Worm (Caenorhabditis elegans): Measurements from ENCODE around the gene lag-1.

The lag-1 gene

DNA sequence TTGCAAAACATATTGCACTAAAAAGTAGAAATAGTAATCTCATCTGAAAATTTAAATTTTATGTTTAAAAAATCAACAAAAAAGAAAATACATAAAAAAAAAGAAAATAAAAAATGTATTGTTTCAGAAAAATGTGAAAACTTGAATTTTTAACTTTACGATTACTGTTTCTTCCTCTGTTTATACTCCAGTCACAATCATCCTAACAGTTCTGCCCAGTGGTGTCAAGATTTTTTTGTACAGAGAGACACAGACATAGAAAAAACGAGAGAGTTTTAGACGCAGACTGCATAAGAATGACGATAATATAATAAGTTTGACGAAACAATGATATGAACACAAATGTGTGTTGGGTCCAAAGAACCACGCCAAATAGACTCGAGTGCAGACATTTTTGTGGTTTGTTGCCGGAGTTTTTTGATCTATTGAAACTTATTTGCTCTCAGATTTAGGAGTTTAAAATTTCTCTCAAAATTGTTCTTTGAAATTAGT, 11.6 kb upstream of the lag-1 start, which contains the start of gene ugt-20:
Gene ugt-20 (minus strand): TSS at position 51 of the 492 bp plus-strand sequence.
- TF ChIP-seq ceh-28 (tag; optimal IDR thresholded peaks at IDR 0.05) = peak; percentile 53
- TF ChIP-seq nhr-25 (tag; optimal IDR thresholded peaks at IDR 0.05) = peak; percentile 4
- TF ChIP-seq fkh-10 (GFP tag; optimal IDR thresholded peaks at IDR 0.05) = no peak
- peak; percentile 98 for TF ChIP-seq pqm-1 (tag; optimal IDR thresholded peaks at IDR 0.05)
- no peak for TF ChIP-seq nhr-237 (tag; optimal IDR thresholded peaks at IDR 0.05)
- TF ChIP-seq pha-4 (tag; optimal IDR thresholded peaks at IDR 0.05) = peak; percentile 95
- no peak for TF ChIP-seq zag-1 (tag; optimal IDR thresholded peaks at IDR 0.05)
- no peak for TF ChIP-seq fkh-2 (tag; optimal IDR thresholded peaks at IDR 0.05)
- peak; percentile 94 for TF ChIP-seq elt-2 (tag; optimal IDR thresholded peaks at IDR 0.05)
- TF ChIP-seq fos-1 (tag; optimal IDR thresholded peaks at IDR 0.05) = peak; percentile 20
- TF ChIP-seq jun-1 (tag; optimal IDR thresholded peaks at IDR 0.05) = peak; percentile 91
- TF ChIP-seq nhr-28 (tag; optimal IDR thresholded peaks at IDR 0.05) = no peak
- TF ChIP-seq egl-27 (tag; optimal IDR thresholded peaks at IDR 0.05) = peak; percentile 21

DNA sequence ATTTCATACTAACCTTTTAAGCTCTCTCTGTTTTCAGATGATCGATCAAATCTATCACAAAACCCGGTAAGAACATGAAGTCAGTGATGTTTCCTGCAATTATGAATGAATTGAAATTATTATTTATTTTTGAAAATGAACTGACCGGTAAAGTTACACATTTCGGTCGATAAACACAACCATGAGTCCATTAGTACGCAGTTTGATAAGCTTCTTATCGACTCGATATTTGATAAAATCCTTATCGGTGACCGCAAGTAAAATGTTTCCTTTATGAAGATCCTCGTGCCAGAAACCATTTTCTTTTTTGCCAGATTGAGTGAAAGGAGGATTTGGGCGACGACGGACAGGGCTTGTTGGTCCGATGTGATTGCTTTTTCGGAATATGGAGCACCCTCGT, 8.7 kb upstream of the lag-1 start:
- TF ChIP-seq pqm-1 (tag; optimal IDR thresholded peaks at IDR 0.05) (peak; percentile 46), ceh-28 (tag; optimal IDR thresholded peaks at IDR 0.05) (no peak), pha-4 (tag; optimal IDR thresholded peaks at IDR 0.05) (peak; percentile 17), elt-2 (tag; optimal IDR thresholded peaks at IDR 0.05) (peak; percentile 64), unc-62 (GFP tag; optimal IDR thresholded peaks at IDR 0.05) (no peak)

DNA sequence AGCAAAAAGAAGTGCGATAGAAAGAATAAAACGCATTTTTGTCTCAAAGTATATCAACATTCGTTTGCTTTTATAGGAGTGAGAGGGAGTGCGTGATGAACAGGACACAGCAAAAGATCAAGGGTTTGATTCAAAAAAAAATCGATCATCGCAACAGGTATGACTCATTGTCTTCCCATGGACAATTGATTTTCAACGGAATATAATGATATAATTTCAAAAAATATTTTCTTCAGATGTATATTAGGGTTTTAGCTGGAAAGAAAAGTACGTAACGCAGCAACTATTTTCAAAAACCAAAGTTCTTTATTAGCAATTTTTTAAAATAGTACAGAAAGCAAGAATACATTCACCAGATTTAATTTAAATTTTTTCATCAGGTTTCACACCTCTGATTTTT, 2.9 kb upstream of the lag-1 start, which contains the start of gene K08B4.7:
Gene K08B4.7 (minus strand): TSS at position 101 of the 400 bp plus-strand sequence.
- TF ChIP-seq hmg-11 (tag; optimal IDR thresholded peaks at IDR 0.05) = peak; percentile 10
- TF ChIP-seq nhr-25 (tag; optimal IDR thresholded peaks at IDR 0.05) = no peak

DNA sequence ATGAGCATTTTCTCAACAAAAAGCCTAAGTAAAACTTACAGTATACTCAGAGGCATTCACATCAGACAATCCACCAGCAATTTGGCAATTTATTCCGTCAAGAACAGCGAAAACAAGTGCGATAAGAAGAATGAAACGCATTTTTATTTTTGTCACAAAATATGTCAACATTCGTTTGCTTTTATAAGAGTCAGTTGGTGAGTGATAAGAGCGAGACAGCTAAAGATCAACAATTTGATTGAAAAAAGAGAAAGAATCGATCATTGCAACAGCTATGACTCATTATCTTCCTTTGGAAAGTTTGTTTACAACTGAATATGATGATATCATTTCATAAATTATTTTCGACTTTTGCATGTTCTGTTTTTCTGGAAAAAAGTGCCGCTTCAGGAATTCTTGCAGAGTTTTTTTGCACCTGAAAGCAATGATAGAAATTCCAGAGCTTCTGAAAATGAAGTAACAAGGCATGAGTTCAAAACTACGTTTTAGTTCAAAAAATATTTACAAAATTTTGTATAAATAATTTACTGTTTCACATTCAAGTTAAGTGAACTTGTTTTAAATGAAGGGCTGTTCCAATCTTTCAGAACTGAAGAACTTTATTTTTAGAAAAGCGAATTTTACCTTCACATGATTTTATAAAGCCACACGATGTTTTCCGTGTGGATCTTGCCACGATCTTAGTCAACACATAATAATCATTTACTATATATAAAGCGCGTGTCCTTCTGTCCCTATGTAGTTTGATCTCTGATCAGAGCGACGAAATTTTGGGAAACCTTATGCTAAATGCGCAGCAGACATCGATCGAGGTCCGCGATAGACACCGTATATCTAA, 1.5 kb upstream of the lag-1 start, which contains the start of gene cpi-1:
Gene cpi-1 (minus strand): TSS at position 204 of the 838 bp plus-strand sequence.
- TF ChIP-seq sea-2 (GFP tag; optimal IDR thresholded peaks at IDR 0.05) (no peak), nhr-11 (tag; optimal IDR thresholded peaks at IDR 0.05) (no peak), egl-5 (tag; optimal IDR thresholded peaks at IDR 0.05) (no peak), pqm-1 (tag; optimal IDR thresholded peaks at IDR 0.05) (peak; percentile 56), elt-2 (tag; optimal IDR thresholded peaks at IDR 0.05) (peak; percentile 20), lsy-12 (tag; optimal IDR thresholded peaks at IDR 0.05) (no peak), snpc-4 (tag; optimal IDR thresholded peaks at IDR 0.05) (no peak), ceh-28 (tag; optimal IDR thresholded peaks at IDR 0.05) (peak; percentile 59), pha-4 (tag; optimal IDR thresholded peaks at IDR 0.05) (peak; percentile 74), jun-1 (tag; optimal IDR thresholded peaks at IDR 0.05) (peak; percentile 29), ztf-4 (tag; optimal IDR thresholded peaks at IDR 0.05) (no peak)

DNA sequence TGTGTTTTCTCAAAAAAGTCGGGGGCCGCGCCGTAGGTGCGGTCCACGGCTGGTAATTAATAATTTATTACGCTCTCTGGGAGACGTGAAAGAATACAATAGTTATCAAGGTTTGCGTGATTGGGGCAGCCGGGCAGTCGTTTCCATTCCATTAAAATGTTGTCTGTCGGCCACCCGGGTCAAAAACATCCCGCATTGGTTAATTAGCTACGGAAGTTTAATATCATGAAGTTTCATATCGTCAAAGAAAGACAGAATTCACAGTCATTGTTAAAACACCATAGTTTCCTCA, 946 bp upstream of the lag-1 start:
- no peak for TF ChIP-seq snpc-4 (tag; optimal IDR thresholded peaks at IDR 0.05)
- no peak for TF ChIP-seq mml-1 (tag; optimal IDR thresholded peaks at IDR 0.05)
- no peak for TF ChIP-seq fkh-10 (GFP tag; optimal IDR thresholded peaks at IDR 0.05)
- no peak for TF ChIP-seq nhr-28 (tag; optimal IDR thresholded peaks at IDR 0.05)
- TF ChIP-seq ama-1 (optimal IDR thresholded peaks at IDR 0.05) = no peak

DNA sequence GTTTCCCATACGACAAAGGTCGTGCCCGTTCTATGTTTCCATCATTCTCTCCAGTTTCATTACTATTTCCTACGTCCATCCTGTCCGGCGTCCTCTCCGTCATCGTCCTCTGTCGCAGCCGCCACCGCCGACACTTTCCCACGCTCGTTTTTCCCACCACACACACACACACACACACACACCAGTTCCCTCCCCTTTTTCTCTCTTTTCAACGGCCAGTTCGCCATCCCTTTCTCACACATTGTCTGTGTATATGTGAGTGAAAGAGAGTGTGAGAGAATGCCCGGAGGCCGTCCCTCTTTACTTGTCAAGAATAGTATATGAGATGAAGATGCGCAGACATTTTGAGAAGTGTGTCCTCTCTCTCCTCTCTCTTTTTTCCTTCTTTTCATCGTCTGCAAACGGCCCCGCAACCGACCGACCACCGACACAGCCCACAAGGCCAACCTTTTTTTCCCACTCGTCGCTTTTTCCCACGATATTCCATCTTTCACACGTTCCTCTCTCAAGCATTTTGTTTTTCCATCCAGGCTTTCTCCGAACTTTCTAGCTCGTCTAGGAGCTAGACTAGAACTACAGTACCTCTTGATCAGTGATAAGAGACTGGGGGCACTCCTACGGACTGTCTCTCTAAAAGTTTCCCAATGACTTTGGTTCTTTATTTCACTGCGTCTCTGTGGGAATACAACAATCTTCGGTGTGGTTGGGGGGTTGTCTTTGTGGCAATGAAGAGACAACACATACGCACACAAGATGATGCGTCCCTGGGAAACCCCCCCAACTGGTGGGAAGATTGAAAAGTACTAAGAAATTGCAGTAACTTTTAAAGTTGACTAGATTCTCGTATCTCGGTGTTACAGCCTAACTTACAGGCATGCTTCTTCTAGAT, 2.1 kb downstream of the lag-1 start:
- TF ChIP-seq nhr-28 (tag; optimal IDR thresholded peaks at IDR 0.05) (no peak), mdl-1 (tag; optimal IDR thresholded peaks at IDR 0.05) (peak; percentile 30), ceh-16 (tag; optimal IDR thresholded peaks at IDR 0.05) (no peak), ceh-82 (tag; optimal IDR thresholded peaks at IDR 0.05) (no peak), elt-1 (tag; optimal IDR thresholded peaks at IDR 0.05) (no peak), fkh-10 (GFP tag; optimal IDR thresholded peaks at IDR 0.05) (no peak), fkh-2 (tag; optimal IDR thresholded peaks at IDR 0.05) (no peak), ceh-28 (tag; optimal IDR thresholded peaks at IDR 0.05) (peak; percentile 40), sea-2 (GFP tag; optimal IDR thresholded peaks at IDR 0.05) (no peak), nhr-43 (tag; optimal IDR thresholded peaks at IDR 0.05; ENCODE audit: poor library complexity, severe bottlenecking) (peak; percentile 86), elt-2 (tag; optimal IDR thresholded peaks at IDR 0.05) (peak; percentile 65), ZK546.5 (tag; optimal IDR thresholded peaks at IDR 0.05) (no peak), pha-4 (tag; optimal IDR thresholded peaks at IDR 0.05) (peak; percentile 61), tbx-2 (tag; optimal IDR thresholded peaks at IDR 0.05) (peak; percentile 68), nhr-76 (tag; optimal IDR thresholded peaks at IDR 0.05) (no peak), lin-39 (tag; optimal IDR thresholded peaks at IDR 0.05) (peak; percentile 41), hmg-11 (tag; optimal IDR thresholded peaks at IDR 0.05) (peak; percentile 96), snpc-4 (tag; optimal IDR thresholded peaks at IDR 0.05) (peak; percentile 79), ama-1 (optimal IDR thresholded peaks at IDR 0.05) (no peak), ztf-4 (tag; optimal IDR thresholded peaks at IDR 0.05) (peak; percentile 56), egl-5 (tag; optimal IDR thresholded peaks at IDR 0.05) (no peak), zag-1 (tag; optimal IDR thresholded peaks at IDR 0.05) (no peak), lin-15B (tag; optimal IDR thresholded peaks at IDR 0.05) (peak; percentile 39), nhr-23 (tag; optimal IDR thresholded peaks at IDR 0.05) (peak; percentile 86), aly-2 (tag; optimal IDR thresholded peaks at IDR 0.05) (no peak), eor-1 (tag; optimal IDR thresholded peaks at IDR 0.05) (no peak), nhr-25 (tag; optimal IDR thresholded peaks at IDR 0.05) (peak; percentile 98)
